Fruit fly (Drosophila melanogaster) whole organism, embryonic: ENCODE results near the gene CG14669.
A peak's percentile ranks its signal among the peaks of the same experiment; 100 is the strongest.

ENCODE experiments used
- B-H2 ChIP-seq: fragments of 200-800 bp; sonication (Bioruptor generic); optimal IDR thresholded peaks from 2 replicates; lab custom pipeline; 2018; ENCODE audit warnings: missing biosample characterization, mild to moderate bottlenecking, missing genetic modification characterization
- CG10366 ChIP-seq: fragments of 200-800 bp; sonication (Bioruptor generic); IDR thresholded peaks from 2 replicates; pipeline ENCODE4 v1.3.6; 2022; ENCODE audit warnings: missing biosample characterization, missing genetic modification characterization
- CG12104 ChIP-seq: fragments of 200-800 bp; sonication (Bioruptor generic); optimal IDR thresholded peaks from 3 replicates; lab custom pipeline; 2016; ENCODE audit warnings: missing biosample characterization, missing genetic modification characterization
- CG14050 ChIP-seq: fragments of 200-800 bp; sonication (Bioruptor generic); IDR thresholded peaks from 3 replicates; pipeline ENCODE4 v1.3.6; 2022; ENCODE audit warnings: missing biosample characterization, missing genetic modification characterization
- CG15073 ChIP-seq: fragments of 200-800 bp; sonication (Bioruptor generic); optimal IDR thresholded peaks from 2 replicates; lab custom pipeline; 2016; ENCODE audit warnings: missing biosample characterization, missing genetic modification characterization
- CG15269 ChIP-seq: fragments of 200-800 bp; sonication (Bioruptor generic); optimal IDR thresholded peaks from 2 replicates; lab custom pipeline; 2018; ENCODE audit warnings: missing biosample characterization, mild to moderate bottlenecking, missing genetic modification characterization, moderate library complexity
- CG1603 ChIP-seq: fragments of 200-800 bp; sonication (Bioruptor generic); optimal IDR thresholded peaks from 2 replicates; lab custom pipeline; 2019; ENCODE audit warnings: missing biosample characterization, mild to moderate bottlenecking, missing genetic modification characterization, moderate library complexity
- CG1647 ChIP-seq: fragments of 200-800 bp; sonication (Bioruptor generic); optimal IDR thresholded peaks from 3 replicates; lab custom pipeline; 2016; ENCODE audit warnings: missing biosample characterization, missing genetic modification characterization
- CG18764 ChIP-seq: fragments of 200-800 bp; sonication (Bioruptor generic); optimal IDR thresholded peaks from 3 replicates; lab custom pipeline; 2016; ENCODE audit warnings: missing biosample characterization, missing genetic modification characterization
- CG33213 ChIP-seq: fragments of 200-800 bp; sonication (Bioruptor generic); optimal IDR thresholded peaks from 3 replicates; lab custom pipeline; 2016; ENCODE audit warnings: missing biosample characterization, missing genetic modification characterization
- CG34224 ChIP-seq: fragments of 200-800 bp; sonication (Bioruptor generic); IDR thresholded peaks from 3 replicates; pipeline ENCODE4 v1.3.6; 2022; ENCODE audit warnings: missing biosample characterization, missing genetic modification characterization; ENCODE audit not compliant: partially characterized antibody
- CG34422 ChIP-seq: fragments of 200-800 bp; sonication (Bioruptor generic); IDR thresholded peaks from 3 replicates; pipeline ENCODE4 v1.3.6; 2022; ENCODE audit warnings: missing biosample characterization, missing genetic modification characterization
- CG4617 ChIP-seq: fragments of 200-800 bp; sonication (Bioruptor generic); optimal IDR thresholded peaks from 3 replicates; lab custom pipeline; 2016; ENCODE audit warnings: missing biosample characterization, missing genetic modification characterization, borderline replicate concordance
- CG8478 ChIP-seq: fragments of >200 bp; optimal IDR thresholded peaks from 2 replicates; lab custom pipeline; 2018
- CG8944 ChIP-seq: fragments of 200-800 bp; sonication (Bioruptor generic); optimal IDR thresholded peaks from 3 replicates; lab custom pipeline; 2016; ENCODE audit warnings: missing biosample characterization, missing genetic modification characterization
- CTCF ChIP-seq: fragments of 200-800 bp; sonication (Bioruptor generic); optimal IDR thresholded peaks from 2 replicates; lab custom pipeline; 2017; ENCODE audit warnings: missing biosample characterization, mild to moderate bottlenecking, missing genetic modification characterization, moderate library complexity
- CkIIα-i1 ChIP-seq: fragments of 200-800 bp; sonication (Bioruptor generic); IDR thresholded peaks from 2 replicates; pipeline ENCODE4 v1.3.6; 2022; ENCODE audit warnings: missing biosample characterization, missing genetic modification characterization
- Doc3 ChIP-seq: fragments of 200-800 bp; sonication (Bioruptor generic); IDR thresholded peaks from 3 replicates; pipeline ENCODE4 v1.3.6; 2022; ENCODE audit warnings: missing biosample characterization, missing genetic modification characterization; ENCODE audit not compliant: partially characterized antibody
- H15 ChIP-seq: fragments of 200-800 bp; sonication (Bioruptor generic); IDR thresholded peaks from 3 replicates; pipeline ENCODE4 v1.3.6; 2022; ENCODE audit warnings: missing biosample characterization, missing genetic modification characterization
- Lim3 ChIP-seq: fragments of 200-800 bp; sonication (Bioruptor generic); IDR thresholded peaks from 2 replicates; pipeline ENCODE4 v1.3.6; 2022; ENCODE audit warnings: missing biosample characterization, missing genetic modification characterization
- MBD-R2 ChIP-seq: fragments of 200-800 bp; sonication (Bioruptor generic); IDR thresholded peaks from 2 replicates; pipeline ENCODE4 v1.3.6; 2022; ENCODE audit warnings: missing biosample characterization, missing genetic modification characterization
- Mad ChIP-seq: fragments of 200-800 bp; sonication (Bioruptor generic); optimal IDR thresholded peaks from 2 replicates; lab custom pipeline; 2016; ENCODE audit warnings: missing biosample characterization, missing genetic modification characterization
- Oaz ChIP-seq: fragments of 200-800 bp; sonication (Bioruptor generic); IDR thresholded peaks from 2 replicates; pipeline ENCODE4 v1.3.6; 2022; ENCODE audit warnings: missing biosample characterization, missing genetic modification characterization
- Opbp ChIP-seq: fragments of 200-800 bp; sonication (Bioruptor generic); IDR thresholded peaks from 3 replicates; pipeline ENCODE4 v1.3.6; 2022; ENCODE audit warnings: missing biosample characterization, missing genetic modification characterization; ENCODE audit not compliant: partially characterized antibody
- Sry-β ChIP-seq: fragments of 200-800 bp; sonication (Bioruptor generic); optimal IDR thresholded peaks from 2 replicates; lab custom pipeline; 2018; ENCODE audit warnings: missing biosample characterization, mild to moderate bottlenecking, missing genetic modification characterization, moderate library complexity
- Stat92E ChIP-seq, 3 experiments: fragments of >200 bp in 2 of 3; fragments of 200-800 bp in 1 of 3; sonication (Bioruptor generic) in 1 of 3; optimal IDR thresholded peaks; 2 replicates each; lab custom pipeline; 2017 to 2019; ENCODE audit warnings: missing biosample characterization in 3 of 3, missing genetic modification characterization in 3 of 3, mild to moderate bottlenecking in 1 of 3, moderate library complexity in 1 of 3
- Tbp ChIP-seq: fragments of >200 bp; optimal IDR thresholded peaks from 2 replicates; lab custom pipeline; 2018; ENCODE audit warnings: missing biosample characterization, missing genetic modification characterization
- YL-1 ChIP-seq: fragments of 200-800 bp; sonication (Bioruptor generic); optimal IDR thresholded peaks from 3 replicates; lab custom pipeline; 2017; ENCODE audit warnings: missing biosample characterization, mild to moderate bottlenecking, missing genetic modification characterization
- chinmo ChIP-seq: fragments of 200-800 bp; sonication (Bioruptor generic); IDR thresholded peaks from 4 replicates; pipeline ENCODE4 v1.3.6; 2022; ENCODE audit warnings: missing biosample characterization, missing genetic modification characterization; ENCODE audit not compliant: partially characterized antibody
- croc ChIP-seq: fragments of 200-800 bp; sonication (Bioruptor generic); conservative IDR thresholded peaks from 3 replicates; pipeline ENCODE4 v1.3.6; 2022; ENCODE audit warnings: missing biosample characterization, missing genetic modification characterization
- crp ChIP-seq, 2 experiments: fragments of 200-800 bp; sonication (Bioruptor generic); optimal IDR thresholded peaks; 2 replicates in 1 of 2; 3 replicates in 1 of 2; lab custom pipeline; 2017; ENCODE audit warnings: missing biosample characterization in 2 of 2, missing genetic modification characterization in 2 of 2, mild to moderate bottlenecking in 1 of 2, moderate library complexity in 1 of 2
- fd3F ChIP-seq: fragments of 200-800 bp; sonication (Bioruptor generic); optimal IDR thresholded peaks from 2 replicates; lab custom pipeline; 2018; ENCODE audit warnings: missing biosample characterization, mild to moderate bottlenecking, missing genetic modification characterization, moderate library complexity
- grau ChIP-seq: fragments of 200-800 bp; optimal IDR thresholded peaks from 3 replicates; lab custom pipeline; 2019; ENCODE audit warnings: missing biosample characterization, mild to moderate bottlenecking, missing genetic modification characterization, moderate library complexity
- gro ChIP-seq: fragments of 200-800 bp; sonication (Bioruptor generic); optimal IDR thresholded peaks from 2 replicates; lab custom pipeline; 2016; ENCODE audit warnings: missing biosample characterization, missing genetic modification characterization
- hth ChIP-seq: fragments of >200 bp; optimal IDR thresholded peaks from 2 replicates; lab custom pipeline; 2017; ENCODE audit warnings: inconsistent platforms
- kah ChIP-seq: fragments of 200-800 bp; sonication (Bioruptor generic); optimal IDR thresholded peaks from 2 replicates; lab custom pipeline; 2018; ENCODE audit warnings: missing biosample characterization, mild to moderate bottlenecking, missing genetic modification characterization
- ken ChIP-seq: fragments of 200-800 bp; sonication (Bioruptor generic); IDR thresholded peaks from 3 replicates; pipeline ENCODE4 v1.3.6; 2022; ENCODE audit warnings: missing biosample characterization, missing genetic modification characterization
- mirr ChIP-seq: fragments of 200-800 bp; sonication (Bioruptor generic); optimal IDR thresholded peaks from 3 replicates; lab custom pipeline; 2018; ENCODE audit warnings: missing biosample characterization, mild to moderate bottlenecking, missing genetic modification characterization
- nerfin-1 ChIP-seq: fragments of 200-800 bp; sonication (Bioruptor generic); optimal IDR thresholded peaks from 3 replicates; lab custom pipeline; 2019; ENCODE audit warnings: missing biosample characterization, mild to moderate bottlenecking, missing genetic modification characterization, moderate library complexity
- nom ChIP-seq: fragments of 200-800 bp; sonication (Bioruptor generic); optimal IDR thresholded peaks from 2 replicates; lab custom pipeline; 2017; ENCODE audit warnings: missing biosample characterization, missing genetic modification characterization, mild to moderate bottlenecking, moderate library complexity, missing genetic modification reagents
- otp ChIP-seq: fragments of 200-800 bp; sonication (Bioruptor generic); IDR thresholded peaks from 3 replicates; pipeline ENCODE4, ENCODE4 v1.3.6; 2022; ENCODE audit warnings: missing biosample characterization, missing genetic modification characterization
- ro ChIP-seq: fragments of 200-800 bp; sonication (Bioruptor generic); IDR thresholded peaks from 2 replicates; pipeline ENCODE4 v1.3.6; 2022; ENCODE audit warnings: missing biosample characterization, missing genetic modification characterization
- row ChIP-seq: fragments of 200-800 bp; sonication (Bioruptor generic); IDR thresholded peaks from 3 replicates; pipeline ENCODE4 v1.3.6; 2022; ENCODE audit warnings: missing biosample characterization, missing genetic modification characterization
- seq ChIP-seq: fragments of 200-800 bp; sonication (Bioruptor generic); IDR thresholded peaks from 2 replicates; pipeline ENCODE4 v1.3.6; 2022; ENCODE audit warnings: missing biosample characterization, missing genetic modification characterization
- shn ChIP-seq: fragments of 200-800 bp; sonication (Bioruptor generic); optimal IDR thresholded peaks from 3 replicates; lab custom pipeline; 2016; ENCODE audit warnings: missing biosample characterization, missing genetic modification characterization
- slbo ChIP-seq: fragments of 200-800 bp; sonication (Bioruptor generic); IDR thresholded peaks from 2 replicates; pipeline ENCODE4 v1.3.6; 2022; ENCODE audit warnings: missing biosample characterization, missing genetic modification characterization
- slp2 ChIP-seq: fragments of 200-800 bp; sonication (Bioruptor generic); optimal IDR thresholded peaks from 2 replicates; lab custom pipeline; 2016; ENCODE audit warnings: missing biosample characterization, missing genetic modification characterization
- sr ChIP-seq: fragments of 200-800 bp; sonication (Bioruptor generic); IDR thresholded peaks from 3 replicates; pipeline ENCODE4 v1.3.6; 2022; ENCODE audit warnings: missing biosample characterization, missing genetic modification characterization
- vnd ChIP-seq: fragments of 200-800 bp; sonication (Bioruptor generic); IDR thresholded peaks from 3 replicates; pipeline ENCODE4 v1.3.6; 2022; ENCODE audit warnings: missing biosample characterization, missing genetic modification characterization; ENCODE audit not compliant: partially characterized antibody
- vvl ChIP-seq: fragments of 200-800 bp; sonication (Bioruptor generic); IDR thresholded peaks from 2 replicates; pipeline ENCODE4 v1.3.6; 2022; ENCODE audit warnings: missing biosample characterization, missing genetic modification characterization
- wek ChIP-seq: fragments of 200-800 bp; sonication (Bioruptor generic); optimal IDR thresholded peaks from 3 replicates; lab custom pipeline; 2018; ENCODE audit warnings: missing biosample characterization, mild to moderate bottlenecking, missing genetic modification characterization, moderate library complexity

The CG14669 gene

DNA sequence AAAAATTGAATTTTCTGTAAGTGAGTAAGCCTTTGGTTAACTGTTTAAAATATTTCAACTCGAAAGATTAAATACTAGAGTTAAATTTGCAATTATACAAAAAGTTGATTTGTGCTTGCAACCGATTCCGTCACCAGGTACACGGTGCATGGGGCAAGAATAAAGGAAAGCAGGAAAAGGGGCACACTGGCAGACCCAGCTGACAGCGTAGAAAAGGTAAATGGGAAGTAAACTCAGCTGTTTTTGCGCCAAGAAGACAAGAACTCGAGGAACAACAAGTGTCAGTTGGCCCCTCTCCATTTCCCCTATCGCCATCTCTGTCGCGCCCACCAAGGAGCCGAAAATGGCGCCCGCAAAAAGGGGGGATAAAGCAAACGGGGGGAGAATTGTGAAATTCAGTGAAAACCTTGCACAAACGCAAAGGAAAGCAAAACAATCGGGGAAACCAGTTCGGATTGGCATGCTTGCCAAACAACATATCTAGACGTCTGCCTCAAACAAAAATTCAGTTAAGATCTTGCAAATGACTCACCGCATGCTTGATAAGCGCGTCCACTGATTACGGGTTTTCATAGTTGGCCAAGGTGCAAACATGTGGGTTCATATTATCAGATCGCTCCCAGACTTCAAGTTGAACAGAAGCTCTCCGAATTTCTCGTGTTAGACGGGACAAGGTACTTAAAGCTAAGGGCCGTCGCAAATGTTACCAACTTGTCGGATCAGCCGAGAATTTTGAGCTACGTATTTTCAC, 49.0 kb downstream of the CG14669 start (continued):
- TF ChIP-seq Opbp (GFP tag; lab: Robert Waterston, UW) (no peak), vnd (GFP tag; lab: Robert Waterston, UW) (no peak), CG4617 (GFP tag; lab: Kevin White, UChicago) (peak; percentile 8), Doc3 (GFP tag; lab: Robert Waterston, UW) (no peak), ken (GFP tag; lab: Robert Waterston, UW) (no peak), nom (peak; percentile 50), kah (GFP tag; lab: Kevin White, UChicago) (peak; percentile 100), wek (GFP tag; lab: Kevin White, UChicago) (no peak), CG8944 (no peak), sr (GFP tag; lab: Robert Waterston, UW) (no peak), B-H2 (no peak), shn (no peak), CG1647 (GFP tag; lab: Kevin White, UChicago) (no peak), Sry-β (no peak), CG34422 (peak; percentile 82; the same call in 1 of the 3 replicates), CTCF (no peak), nerfin-1 (tag; lab: Kevin White, UChicago) (no peak), mirr (GFP tag; lab: Kevin White, UChicago) (no peak), CG12104 (GFP tag; lab: Kevin White, UChicago) (no peak), CG34224 (GFP tag; lab: Robert Waterston, UW) (no peak), CG33213 (GFP tag; lab: Kevin White, UChicago) (peak; percentile 29), ro (GFP tag; lab: Robert Waterston, UW) (no peak), CG1603 (peak; percentile 61), Lim3 (no peak), CG14050 (GFP tag; lab: Robert Waterston, UW) (no peak), croc (no peak), gro (GFP tag; lab: Kevin White, UChicago) (no peak), chinmo (GFP tag; lab: Robert Waterston, UW) (peak; percentile 70; the same call in 1 of the 4 replicates), Stat92E (GFP tag; optimal IDR thresholded peaks at IDR 0.05; lab: Kevin White, UChicago) (peak in 1 of 3 experiments; percentile 30), CG15269 (tag; lab: Kevin White, UChicago) (no peak), CkIIα-i1 (GFP tag; lab: Robert Waterston, UW) (no peak), fd3F (GFP tag; lab: Kevin White, UChicago) (no peak), MBD-R2 (peak; percentile 79), otp (GFP tag; lab: Robert Waterston, UW) (no peak), CG15073 (GFP tag; lab: Kevin White, UChicago) (no peak), Oaz (GFP tag; lab: Robert Waterston, UW) (no peak), vvl (0 out of 2 replicates have a peak, but pooled peaks have one; percentile 10), Tbp (no peak), CG18764 (GFP tag; lab: Kevin White, UChicago) (no peak), YL-1 (GFP tag; lab: Kevin White, UChicago) (peak; percentile 43), hth (lab: Kevin White, UChicago) (no peak), slp2 (no peak), CG10366 (GFP tag; lab: Robert Waterston, UW) (no peak), row (peak; percentile 39; the same call in 1 of the 3 replicates), CG8478 (lab: Kevin White, UChicago) (no peak), slbo (GFP tag; lab: Robert Waterston, UW) (no peak), crp (GFP tag; optimal IDR thresholded peaks at IDR 0.05; lab: Kevin White, UChicago) (peak; percentile 67 to 94), H15 (GFP tag; lab: Robert Waterston, UW) (no peak), Mad (GFP tag; lab: Kevin White, UChicago) (no peak), grau (tag; lab: Kevin White, UChicago) (no peak), seq (GFP tag; lab: Robert Waterston, UW) (no peak)
